Worm (Caenorhabditis elegans) whole organism, mixed stage, embryonic: ENCODE data around the gene F20C5.5.

ENCODE experiments used
- lsy-2 ChIP-seq: fragments of 150-350 bp; optimal IDR thresholded peaks from 2 replicates; lab custom pipeline; 2014; ENCODE audit warnings: missing biosample characterization, missing genetic modification characterization
- ztf-11 ChIP-seq: fragments of 150-350 bp; optimal IDR thresholded peaks from 2 replicates; lab custom pipeline; 2014; ENCODE audit warnings: missing biosample characterization, missing genetic modification characterization

- TF ChIP-seq ztf-11 (tag; lab: Kevin White, UChicago) (no peak), lsy-2 (tag; lab: Kevin White, UChicago) (no peak)
Measured at ce11 chrIV:8807327-8807726, 37.9 kb upstream of the F20C5.5 start.
